Worm (Caenorhabditis elegans): ENCODE measurements around the gene vab-15.

DNA sequence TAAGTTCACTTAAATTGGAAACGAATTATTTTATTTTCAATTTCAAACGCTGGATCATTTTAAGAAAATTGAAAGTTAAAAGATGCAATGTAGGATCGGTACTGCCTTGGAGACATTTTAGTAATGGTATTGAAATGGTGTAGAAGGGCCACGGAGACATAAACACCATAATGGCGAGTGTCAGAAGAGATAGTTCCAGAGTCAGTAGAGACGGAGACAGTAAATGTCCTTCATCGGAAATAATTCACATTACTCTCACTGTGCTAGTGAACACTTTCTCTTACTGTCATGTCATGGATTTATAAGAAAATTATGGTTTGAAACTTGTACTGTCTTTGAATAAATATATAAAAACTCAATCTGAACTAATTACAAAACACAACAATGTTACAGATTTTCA, 46.0 kb downstream of the vab-15 start:
- TF ChIP-seq snpc-4 (tag; optimal IDR thresholded peaks at IDR 0.05) (no peak), zip-2 (tag; optimal IDR thresholded peaks at IDR 0.05) (no peak), fkh-10 (GFP tag; optimal IDR thresholded peaks at IDR 0.05) (no peak), nhr-102 (tag; optimal IDR thresholded peaks at IDR 0.05) (no peak), daf-16 (GFP tag; optimal IDR thresholded peaks at IDR 0.05) (no peak), daf-16 (tag; optimal IDR thresholded peaks at IDR 0.05) (no peak), lin-1 (GFP tag; IDR thresholded peaks at IDR 0.05) (no peak), pqm-1 (tag; optimal IDR thresholded peaks at IDR 0.05) (no peak), ceh-32 (tag; optimal IDR thresholded peaks at IDR 0.05; ENCODE audit: poor library complexity) (no peak), gei-8 (GFP tag; optimal IDR thresholded peaks at IDR 0.05) (no peak), hlh-30 (tag; optimal IDR thresholded peaks at IDR 0.05; ENCODE audit: insufficient read depth) (no peak)
